Fruit fly (Drosophila melanogaster): ENCODE measurements around the gene Atg2.

DNA sequence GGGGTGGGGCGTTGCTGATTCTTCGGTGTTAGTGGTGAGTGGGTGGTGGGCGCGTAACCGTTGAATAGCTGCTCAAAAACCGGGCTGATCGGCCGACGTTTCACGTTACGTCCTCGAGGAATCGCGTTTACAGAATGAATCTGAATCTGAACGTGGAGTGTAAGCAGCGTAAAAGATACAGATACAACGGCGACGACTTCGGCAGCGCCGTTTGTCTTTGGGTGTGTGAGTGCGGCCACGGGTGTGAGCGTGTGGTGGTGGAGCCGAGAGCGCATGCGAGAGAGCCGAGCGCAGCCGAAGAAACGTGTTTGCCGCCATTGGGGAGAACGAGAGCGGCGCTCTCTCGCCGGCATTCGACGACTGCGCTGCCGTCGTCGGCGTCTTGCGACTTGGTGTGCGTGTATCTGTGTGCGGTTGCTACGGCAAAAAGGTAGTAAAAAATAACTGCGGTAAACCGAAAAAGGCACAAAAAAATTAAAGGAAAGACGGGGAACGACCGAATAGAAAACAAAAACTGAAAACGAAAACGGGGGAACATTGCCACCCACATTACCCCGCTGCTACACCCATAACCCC is 46.9 kb downstream of the Atg2 start:
- TF ChIP-seq esn (GFP tag; optimal IDR thresholded peaks at IDR 0.05) (peak; percentile 45), CG31627 (GFP tag; optimal IDR thresholded peaks at IDR 0.05) (no peak), Gug (GFP tag; IDR thresholded peaks at IDR 0.05) (peak; percentile 38; the same call in 1 of the 2 replicates), Sox14 (GFP tag; optimal IDR thresholded peaks at IDR 0.05) (peak; percentile 39), svp (GFP tag) (peak; percentile 81), CG8632 (GFP tag; optimal IDR thresholded peaks at IDR 0.05) (peak; percentile 49), CG8319 (GFP tag; optimal IDR thresholded peaks at IDR 0.05) (peak; percentile 24), eg (GFP tag; IDR thresholded peaks at IDR 0.05) (peak; percentile 93), CG7368 (GFP tag; optimal IDR thresholded peaks at IDR 0.05) (peak; percentile 47), topi (GFP tag; optimal IDR thresholded peaks at IDR 0.05) (peak; percentile 54), Sox102F (GFP tag; optimal IDR thresholded peaks at IDR 0.05) (peak; percentile 77)
